Worm (Caenorhabditis elegans): ENCODE data around the gene sri-77.
A peak's percentile ranks its signal among the peaks of the same experiment; 100 is the strongest.
"Not testable (repeated sequence)": the region's sequence is repeated elsewhere in the genome, so short reads cannot be mapped to it uniquely, and the experiment has no call there.

Gene sri-77

ce11 chrII:2605319-2605718 is at the start of gene sri-77:
TSS of gene sri-77 (minus strand) at chrII:2605419.
- TF ChIP-seq ama-1 (optimal IDR thresholded peaks at IDR 0.05) (no peak), dmd-4 (tag; optimal IDR thresholded peaks at IDR 0.05) (no peak), R02D3.7 (tag; optimal IDR thresholded peaks at IDR 0.05) (no peak), lin-39 (tag; optimal IDR thresholded peaks at IDR 0.05) (no peak), nhr-25 (tag; optimal IDR thresholded peaks at IDR 0.05) (no peak), crh-2 (tag; optimal IDR thresholded peaks at IDR 0.05) (no peak), alr-1 (tag; optimal IDR thresholded peaks at IDR 0.05) (no peak), elt-1 (tag; optimal IDR thresholded peaks at IDR 0.05) (no peak), snpc-4 (tag; optimal IDR thresholded peaks at IDR 0.05) (no peak), sem-4 (tag; optimal IDR thresholded peaks at IDR 0.05) (no peak), peb-1 (tag; optimal IDR thresholded peaks at IDR 0.05) (no peak), ztf-11 (tag; optimal IDR thresholded peaks at IDR 0.05) (no peak), nhr-23 (tag; optimal IDR thresholded peaks at IDR 0.05) (no peak), nhr-6 (tag; optimal IDR thresholded peaks at IDR 0.05) (no peak)

ce11 chrII:2649539-2649938 is 44.3 kb upstream of the sri-77 start, which contains the start of the genes F22E5.13 and F22E5.6:
TSS of gene F22E5.13 (minus strand) at chrII:2649639.
TSS of gene F22E5.6 (plus strand) at chrII:2649835.
- no peak for TF ChIP-seq aly-2 (tag; optimal IDR thresholded peaks at IDR 0.05)
- no peak for TF ChIP-seq lin-11 (tag; optimal IDR thresholded peaks at IDR 0.05)
- no peak for TF ChIP-seq unc-55 (GFP tag; optimal IDR thresholded peaks at IDR 0.05)

- TF ChIP-seq lsy-2 (tag; optimal IDR thresholded peaks at IDR 0.05) = peak in 1 of 2 experiments; percentile 65
- no peak for TF ChIP-seq mbf-1 (tag; optimal IDR thresholded peaks at IDR 0.05)
- TF ChIP-seq nhr-12 (tag; optimal IDR thresholded peaks at IDR 0.05) = no peak
- peak; percentile 17 for TF ChIP-seq lin-13 (GFP tag; optimal IDR thresholded peaks at IDR 0.05)
- no peak for TF ChIP-seq skn-1 (tag; optimal IDR thresholded peaks at IDR 0.05)
- TF ChIP-seq egl-27 (tag; optimal IDR thresholded peaks at IDR 0.05) = no peak
- peak; percentile 13 for TF ChIP-seq sem-4 (tag; optimal IDR thresholded peaks at IDR 0.05)
- TF ChIP-seq lin-11 (tag; optimal IDR thresholded peaks at IDR 0.05) = no peak
- no peak for TF ChIP-seq ceh-16 (tag; optimal IDR thresholded peaks at IDR 0.05)
- peak; percentile 29 for TF ChIP-seq nhr-129 (tag; optimal IDR thresholded peaks at IDR 0.05)
- TF ChIP-seq alr-1 (tag; optimal IDR thresholded peaks at IDR 0.05) = no peak
- no peak for TF ChIP-seq sma-9 (GFP tag; optimal IDR thresholded peaks at IDR 0.05)
- TF ChIP-seq sma-9 (tag; optimal IDR thresholded peaks at IDR 0.05) = no peak
- peak; percentile 16 for TF ChIP-seq snpc-4 (tag; optimal IDR thresholded peaks at IDR 0.05)
- TF ChIP-seq nhr-237 (tag; optimal IDR thresholded peaks at IDR 0.05) = no peak
- TF ChIP-seq F13H6.1 (tag; optimal IDR thresholded peaks at IDR 0.05) = peak; percentile 61
- TF ChIP-seq unc-55 (GFP tag; optimal IDR thresholded peaks at IDR 0.05) = peak; percentile 61
- TF ChIP-seq crh-2 (tag; optimal IDR thresholded peaks at IDR 0.05) = no peak
- no peak for TF ChIP-seq aly-2 (tag; optimal IDR thresholded peaks at IDR 0.05)
- TF ChIP-seq elt-3 (tag; optimal IDR thresholded peaks at IDR 0.05) = no peak
- TF ChIP-seq peb-1 (tag; optimal IDR thresholded peaks at IDR 0.05) = no peak
- no peak for TF ChIP-seq nhr-25 (tag; optimal IDR thresholded peaks at IDR 0.05)
- no peak for TF ChIP-seq ZK546.5 (tag; optimal IDR thresholded peaks at IDR 0.05)
- TF ChIP-seq C34F6.9 (tag; optimal IDR thresholded peaks at IDR 0.05) = peak; percentile 81
- TF ChIP-seq mdl-1 (tag; optimal IDR thresholded peaks at IDR 0.05) = no peak
- TF ChIP-seq ztf-11 (tag; optimal IDR thresholded peaks at IDR 0.05) = no peak
- TF ChIP-seq ceh-82 (tag; optimal IDR thresholded peaks at IDR 0.05) = no peak
These were observed 43.8 kb upstream of the sri-77 start for ce11 chrII:2649015-2649414.

DNA sequence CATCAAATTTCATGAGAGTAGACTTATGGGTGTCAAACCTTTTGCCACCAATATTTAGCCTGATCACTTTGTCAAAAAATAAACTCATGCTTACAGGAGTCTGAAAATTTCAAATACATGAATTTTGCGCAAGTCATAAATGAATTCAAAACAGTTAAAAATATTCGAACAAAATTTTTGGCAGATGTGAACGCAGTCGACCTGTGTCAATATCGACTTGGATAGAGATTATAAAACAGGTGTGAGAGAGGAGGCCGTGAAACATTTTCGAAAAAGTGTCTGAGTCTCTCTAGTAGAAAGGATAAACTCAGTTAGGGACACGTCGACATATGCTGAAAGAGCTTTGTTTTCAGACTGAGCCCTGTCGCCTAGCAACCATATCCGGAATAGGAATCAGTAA is 41.5 kb upstream of the sri-77 start, which contains the start of gene F22E5.12:
Gene F22E5.12, minus strand, starts transcription at position 101 of the 400 bp plus-strand sequence.
- TF ChIP-seq alr-1 (tag; optimal IDR thresholded peaks at IDR 0.05); elt-1 (tag; optimal IDR thresholded peaks at IDR 0.05); blmp-1 (tag; optimal IDR thresholded peaks at IDR 0.05; ENCODE audit: insufficient read depth): not testable (repeated sequence)

ce11 chrII:2644498-2644897 is 39.3 kb upstream of the sri-77 start, which contains the start of gene F22E5.11:
TSS of gene F22E5.11 (minus strand) at chrII:2644598.
- TF ChIP-seq lin-13 (GFP tag; optimal IDR thresholded peaks at IDR 0.05) (no peak), elt-3 (tag; optimal IDR thresholded peaks at IDR 0.05) (no peak), ceh-16 (tag; optimal IDR thresholded peaks at IDR 0.05) (no peak), nhr-129 (tag; optimal IDR thresholded peaks at IDR 0.05) (no peak), unc-62 (GFP tag; optimal IDR thresholded peaks at IDR 0.05) (no peak), zag-1 (tag; optimal IDR thresholded peaks at IDR 0.05) (no peak), sem-4 (tag; optimal IDR thresholded peaks at IDR 0.05) (no peak), mbf-1 (tag; optimal IDR thresholded peaks at IDR 0.05) (no peak), nhr-6 (tag; optimal IDR thresholded peaks at IDR 0.05) (no peak), Y55F3AM.14 (GFP tag; optimal IDR thresholded peaks at IDR 0.05) (no peak), alr-1 (tag; optimal IDR thresholded peaks at IDR 0.05) (no peak), C34F6.9 (tag; optimal IDR thresholded peaks at IDR 0.05) (no peak), dmd-4 (tag; optimal IDR thresholded peaks at IDR 0.05) (no peak), sma-3 (GFP tag; optimal IDR thresholded peaks at IDR 0.05) (no peak), fos-1 (tag; optimal IDR thresholded peaks at IDR 0.05) (no peak), nhr-23 (tag; optimal IDR thresholded peaks at IDR 0.05) (no peak)
